Worm (Caenorhabditis elegans) whole organism, early embryonic: ENCODE measurements around the gene sahd-1.

Source experiments
- B0310.2 ChIP-seq: sonication (generic microtip); optimal IDR thresholded peaks from 2 replicates; lab custom pipeline; 2016; ENCODE audit warnings: mild to moderate bottlenecking, missing genetic modification characterization, missing compliant biosample characterization
- aly-1 ChIP-seq: sonication (generic microtip); optimal IDR thresholded peaks from 2 replicates; lab custom pipeline; 2016; ENCODE audit warnings: missing genetic modification characterization, missing compliant biosample characterization
- ama-1 ChIP-seq: fragments of 150-350 bp; optimal IDR thresholded peaks from 2 replicates; lab custom pipeline; 2014
- ets-7 ChIP-seq: sonication (generic microtip); optimal IDR thresholded peaks from 2 replicates; lab custom pipeline; 2016; ENCODE audit warnings: missing genotype, missing genetic modification characterization, missing compliant biosample characterization
- hmg-4 ChIP-seq: fragments of 200-800 bp; sonication (Bioruptor generic); optimal IDR thresholded peaks from 2 replicates; lab custom pipeline; 2018; ENCODE audit warnings: mild to moderate bottlenecking, missing genetic modification characterization, missing compliant biosample characterization
- hnd-1 ChIP-seq: sonication (generic microtip); optimal IDR thresholded peaks from 2 replicates; lab custom pipeline; 2016; ENCODE audit warnings: missing genetic modification characterization, missing compliant biosample characterization
- sea-1 ChIP-seq: fragments of 200-800 bp; sonication (Bioruptor generic); conservative IDR thresholded peaks from 2 replicates; pipeline ENCODE4 v1.3.6; 2022; ENCODE audit warnings: missing genetic modification characterization, missing compliant biosample characterization
- tra-4 ChIP-seq: sonication (generic microtip); optimal IDR thresholded peaks from 2 replicates; lab custom pipeline; 2017; ENCODE audit warnings: missing genetic modification characterization, missing compliant biosample characterization

- TF ChIP-seq ama-1 (lab: Kevin White, UChicago) = no peak
- TF ChIP-seq aly-1 (tag; lab: Kevin White, UChicago) = no peak
- TF ChIP-seq tra-4 (tag; lab: Kevin White, UChicago) = no peak
- TF ChIP-seq hnd-1 = no peak
- TF ChIP-seq ets-7 (tag; lab: Kevin White, UChicago) = no peak
- no peak for TF ChIP-seq hmg-4 (GFP tag; lab: Kevin White, UChicago)
- no peak for TF ChIP-seq sea-1 (GFP tag; lab: Robert Waterston, UW)
- TF ChIP-seq B0310.2 = no peak
Observed at ce11 chrII:5547442-5547894, 32.7 kb upstream of the sahd-1 start, which contains the start of gene acdh-2.
